Fruit fly (Drosophila melanogaster) whole organism, prepupa: ENCODE results near the gene kuz.

Experiments used
- CG10631 ChIP-seq: fragments of 200-800 bp; sonication (Bioruptor generic); optimal IDR thresholded peaks from 2 replicates; lab custom pipeline; 2016; ENCODE audit warnings: missing biosample characterization, missing genetic modification characterization
- CG10669 ChIP-seq: fragments of 200-800 bp; sonication (Bioruptor generic); optimal IDR thresholded peaks from 3 replicates; lab custom pipeline; 2018; ENCODE audit warnings: missing biosample characterization, mild to moderate bottlenecking, missing genetic modification characterization, moderate library complexity
- CG11294 ChIP-seq: fragments of 200-800 bp; sonication (Bioruptor generic); IDR thresholded peaks from 2 replicates; pipeline ENCODE4 v1.3.6; 2022; ENCODE audit warnings: missing biosample characterization, missing genetic modification characterization
- CG6808 ChIP-seq: fragments of 200-800 bp; sonication (Bioruptor generic); optimal IDR thresholded peaks from 3 replicates; lab custom pipeline; 2017; ENCODE audit warnings: missing biosample characterization, missing genetic modification characterization, mild to moderate bottlenecking, moderate library complexity, missing genetic modification reagents
- Eip93F ChIP-seq: fragments of 200-800 bp; sonication (Bioruptor generic); optimal IDR thresholded peaks from 2 replicates; lab custom pipeline; 2016; ENCODE audit warnings: missing biosample characterization, mild to moderate bottlenecking, missing genetic modification characterization
- Sox102F ChIP-seq: fragments of 200-800 bp; sonication (Bioruptor generic); optimal IDR thresholded peaks from 2 replicates; lab custom pipeline; 2016; ENCODE audit warnings: missing biosample characterization, mild to moderate bottlenecking, missing genetic modification characterization
- svp ChIP-seq: fragments of 200-800 bp; sonication (Bioruptor generic); peaks from one replicate; lab custom pipeline; 2016; ENCODE audit warnings: missing biosample characterization, missing genetic modification characterization

DNA sequence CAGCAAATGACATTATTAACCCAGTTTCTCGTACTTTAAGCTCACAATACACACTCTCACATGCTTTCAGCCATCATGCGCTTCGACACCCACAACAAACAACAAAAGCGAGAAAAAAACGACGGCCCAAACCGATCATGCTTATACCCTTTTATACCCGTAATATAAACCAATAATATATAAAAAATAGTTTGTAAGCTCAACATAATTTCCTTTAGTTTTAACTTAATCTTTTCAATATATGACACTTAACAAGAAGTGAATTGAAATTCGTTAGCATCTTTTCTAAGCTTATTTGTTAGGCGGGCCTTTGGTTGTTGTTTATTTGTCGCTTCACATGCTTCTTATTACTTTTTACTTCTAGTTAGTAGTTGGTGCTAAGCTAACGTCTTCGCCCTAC, 36.7 kb downstream of the kuz start:
- TF ChIP-seq CG11294 (GFP tag; lab: Robert Waterston, UW), result no peak
- TF ChIP-seq CG10669 (GFP tag; lab: Kevin White, UChicago), result no peak
- no peak for TF ChIP-seq CG10631 (GFP tag; lab: Kevin White, UChicago)
- no peak for TF ChIP-seq Eip93F (GFP tag; lab: Kevin White, UChicago)
- TF ChIP-seq CG6808 (GFP tag; lab: Kevin White, UChicago), result no peak
- TF ChIP-seq svp, result no peak
- no peak for TF ChIP-seq Sox102F (GFP tag; lab: Kevin White, UChicago)
